Worm (Caenorhabditis elegans) whole organism, young adult: ENCODE results near the gene mat-3.
A peak's percentile ranks its signal among the peaks of the same experiment; 100 is the strongest.

Source experiments
- B0261.1 ChIP-seq: sonication (generic microtip); optimal IDR thresholded peaks from 2 replicates; lab custom pipeline; 2016; ENCODE audit warnings: mild to moderate bottlenecking, missing genetic modification characterization, moderate library complexity, missing compliant biosample characterization
- C06A6.2 ChIP-seq: fragments of 200-800 bp; sonication (Bioruptor generic); conservative IDR thresholded peaks from 2 replicates; pipeline ENCODE4 v1.3.6; 2022; ENCODE audit warnings: missing genetic modification characterization, missing compliant biosample characterization
- C17E4.6 ChIP-seq: fragments of 200-800 bp; sonication (Bioruptor generic); IDR thresholded peaks from 2 replicates; pipeline ENCODE4 v1.3.6; 2022; ENCODE audit warnings: missing genetic modification reagents, missing genetic modification characterization, missing compliant biosample characterization
- D2030.7 ChIP-seq: fragments of 200-800 bp; sonication (Bioruptor generic); IDR thresholded peaks from 2 replicates; pipeline ENCODE4 v1.3.6; 2022; ENCODE audit warnings: missing genetic modification reagents, missing genetic modification characterization, missing compliant biosample characterization
- F10E7.11 ChIP-seq: sonication (generic microtip); optimal IDR thresholded peaks from 2 replicates; lab custom pipeline; 2017; ENCODE audit warnings: mild to moderate bottlenecking, missing genetic modification characterization, moderate library complexity, missing compliant biosample characterization
- F23B12.7 ChIP-seq: sonication (generic microtip); optimal IDR thresholded peaks from 2 replicates; lab custom pipeline; 2017; ENCODE audit warnings: missing genetic modification characterization, mild to moderate bottlenecking, missing compliant biosample characterization, antibody characterized with exemption, moderate library complexity; ENCODE audit not compliant: insufficient read depth
- F52B5.7 ChIP-seq: sonication (generic microtip); optimal IDR thresholded peaks from 2 replicates; lab custom pipeline; 2016; ENCODE audit warnings: mild to moderate bottlenecking, missing genetic modification characterization, missing compliant biosample characterization
- K12H6.12 ChIP-seq: fragments of 200-800 bp; sonication (Bioruptor generic); optimal IDR thresholded peaks from 2 replicates; lab custom pipeline; 2018; ENCODE audit warnings: mild to moderate bottlenecking, missing genetic modification characterization, missing compliant biosample characterization
- Y56A3A.18 ChIP-seq: fragments of 200-800 bp; sonication (Bioruptor generic); IDR thresholded peaks from 2 replicates; pipeline ENCODE4 v1.3.6; 2022; ENCODE audit warnings: missing genetic modification reagents, missing genetic modification characterization, missing compliant biosample characterization
- Y95B8A.8 ChIP-seq: fragments of 200-800 bp; sonication (Bioruptor generic); IDR thresholded peaks from 2 replicates; pipeline ENCODE4 v1.3.6; 2022; ENCODE audit warnings: missing genetic modification reagents, missing genetic modification characterization, missing compliant biosample characterization
- ZK185.1 ChIP-seq: sonication (generic microtip); optimal IDR thresholded peaks from 2 replicates; lab custom pipeline; 2016; ENCODE audit warnings: mild to moderate bottlenecking, missing genetic modification characterization, missing compliant biosample characterization; ENCODE audit not compliant: poor library complexity, severe bottlenecking
- ama-1 ChIP-seq, 3 experiments: fragments of 150-350 bp in 1 of 3; sonication (generic microtip) in 2 of 3; optimal IDR thresholded peaks; 2 replicates each; lab custom pipeline; 2014 to 2018; ENCODE audit warnings: missing biosample characterization in 2 of 3, missing genetic modification characterization in 2 of 3, missing genetic modification reagents in 2 of 3
- attf-3 ChIP-seq: fragments of 200-800 bp; sonication (Bioruptor generic); conservative IDR thresholded peaks from 2 replicates; pipeline ENCODE4 v1.3.6; 2022; ENCODE audit warnings: missing genetic modification reagents, missing genetic modification characterization, missing compliant biosample characterization
- attf-5 ChIP-seq: fragments of 200-800 bp; sonication (Bioruptor generic); optimal IDR thresholded peaks from 2 replicates; lab custom pipeline; 2018; ENCODE audit warnings: mild to moderate bottlenecking, missing genetic modification characterization, missing compliant biosample characterization
- attf-6 ChIP-seq: fragments of 200-800 bp; sonication (Bioruptor generic); IDR thresholded peaks from 2 replicates; pipeline ENCODE4 v1.3.6; 2022; ENCODE audit warnings: missing genetic modification reagents, missing genetic modification characterization, missing compliant biosample characterization
- bed-1 ChIP-seq: fragments of 200-800 bp; sonication (Bioruptor generic); IDR thresholded peaks from 2 replicates; pipeline ENCODE4 v1.3.6; 2022; ENCODE audit warnings: missing genetic modification reagents, missing genetic modification characterization, missing compliant biosample characterization
- bed-2 ChIP-seq: fragments of 200-800 bp; sonication (Bioruptor generic); IDR thresholded peaks from 2 replicates; pipeline ENCODE4 v1.3.6; 2022; ENCODE audit warnings: missing genetic modification reagents, missing genetic modification characterization, missing compliant biosample characterization
- cebp-1 ChIP-seq, 2 experiments: fragments of 200-800 bp in 1 of 2; sonication (Bioruptor generic) in 1 of 2; sonication (generic microtip) in 1 of 2; IDR thresholded peaks in 1 of 2; optimal IDR thresholded peaks in 1 of 2; 2 replicates each; pipeline versions ENCODE4 v1.3.6 to Lab custom; 2017 to 2022; ENCODE audit warnings: missing compliant biosample characterization in 2 of 2, missing genetic modification characterization in 2 of 2, mild to moderate bottlenecking in 1 of 2, missing genetic modification reagents in 1 of 2, moderate library complexity in 1 of 2
- dox-1 ChIP-seq: fragments of 200-800 bp; sonication (Bioruptor generic); IDR thresholded peaks from 2 replicates; pipeline ENCODE4 v1.3.6; 2022; ENCODE audit warnings: missing genetic modification reagents, missing genetic modification characterization, missing compliant biosample characterization
- dpl-1 ChIP-seq: fragments of 150-350 bp; optimal IDR thresholded peaks from 2 replicates; lab custom pipeline; 2014; ENCODE audit warnings: missing biosample characterization, missing genetic modification reagents, missing genetic modification characterization
- egl-44 ChIP-seq: fragments of 200-800 bp; sonication (Bioruptor generic); IDR thresholded peaks from 2 replicates; pipeline ENCODE4 v1.3.6; 2022; ENCODE audit warnings: missing genetic modification reagents, missing genetic modification characterization, missing compliant biosample characterization
- ekl-4 ChIP-seq: fragments of 200-800 bp; sonication (Bioruptor generic); IDR thresholded peaks from 2 replicates; pipeline ENCODE4 v1.3.6; 2022; ENCODE audit warnings: missing genetic modification reagents, missing genetic modification characterization, missing compliant biosample characterization
- him-1 ChIP-seq: sonication (generic microtip); optimal IDR thresholded peaks from 2 replicates; lab custom pipeline; 2016; ENCODE audit warnings: missing genotype, missing genetic modification reagents, missing genetic modification characterization, missing compliant biosample characterization
- hmg-20 ChIP-seq: fragments of 200-800 bp; sonication (Bioruptor generic); IDR thresholded peaks from 2 replicates; pipeline ENCODE4 v1.3.6; 2022; ENCODE audit warnings: missing genetic modification reagents, missing genetic modification characterization, missing compliant biosample characterization
- let-526 ChIP-seq: fragments of 200-800 bp; sonication (Bioruptor generic); IDR thresholded peaks from 2 replicates; pipeline ENCODE4 v1.3.6; 2022; ENCODE audit warnings: missing genetic modification reagents, missing genetic modification characterization, missing compliant biosample characterization
- let-607 ChIP-seq, 2 experiments: fragments of 200-800 bp in 1 of 2; sonication (Bioruptor generic) in 1 of 2; sonication (generic microtip) in 1 of 2; optimal IDR thresholded peaks; 2 replicates each; lab custom pipeline; 2016 to 2018; ENCODE audit warnings: mild to moderate bottlenecking in 2 of 2, missing compliant biosample characterization in 2 of 2, missing genetic modification characterization in 2 of 2, moderate library complexity in 2 of 2, missing genotype in 1 of 2
- lin-26 ChIP-seq: fragments of 200-800 bp; sonication (Bioruptor generic); IDR thresholded peaks from 2 replicates; pipeline ENCODE4 v1.3.6; 2022; ENCODE audit warnings: missing genetic modification reagents, missing genetic modification characterization, missing compliant biosample characterization
- madf-10 ChIP-seq: sonication (generic microtip); optimal IDR thresholded peaks from 2 replicates; lab custom pipeline; 2016; ENCODE audit warnings: mild to moderate bottlenecking, missing genetic modification characterization, missing compliant biosample characterization
- madf-3 ChIP-seq: fragments of 200-800 bp; sonication (Bioruptor generic); IDR thresholded peaks from 2 replicates; pipeline ENCODE4 v1.3.6; 2022; ENCODE audit warnings: missing genetic modification reagents, missing genetic modification characterization, missing compliant biosample characterization
- madf-8 ChIP-seq: fragments of 200-800 bp; sonication (Bioruptor generic); conservative IDR thresholded peaks from 2 replicates; pipeline ENCODE4 v1.3.6; 2022; ENCODE audit warnings: missing genetic modification reagents, missing genetic modification characterization, missing compliant biosample characterization
- mcd-1 ChIP-seq: fragments of 200-800 bp; sonication (Bioruptor generic); IDR thresholded peaks from 2 replicates; pipeline ENCODE4 v1.3.6; 2022; ENCODE audit warnings: missing genetic modification reagents, missing genetic modification characterization, missing compliant biosample characterization
- mxl-1 ChIP-seq: sonication (generic microtip); optimal IDR thresholded peaks from 2 replicates; lab custom pipeline; 2016; ENCODE audit warnings: missing genetic modification characterization, missing compliant biosample characterization
- nfya-2 ChIP-seq: fragments of 200-800 bp; sonication (Bioruptor generic); IDR thresholded peaks from 2 replicates; pipeline ENCODE4 v1.3.6; 2022; ENCODE audit warnings: missing genetic modification reagents, missing genetic modification characterization, missing compliant biosample characterization
- nhr-90 ChIP-seq: sonication (generic microtip); optimal IDR thresholded peaks from 2 replicates; lab custom pipeline; 2016; ENCODE audit warnings: missing genotype, mild to moderate bottlenecking, missing genetic modification characterization, missing compliant biosample characterization
- rcor-1 ChIP-seq: fragments of 200-800 bp; sonication (Bioruptor generic); IDR thresholded peaks from 2 replicates; pipeline ENCODE4 v1.3.6; 2022; ENCODE audit warnings: missing genetic modification reagents, missing genetic modification characterization, missing compliant biosample characterization
- repo-1 ChIP-seq: sonication (generic microtip); optimal IDR thresholded peaks from 2 replicates; lab custom pipeline; 2017; ENCODE audit warnings: mild to moderate bottlenecking, missing genetic modification characterization, missing compliant biosample characterization
- sea-2 ChIP-seq: fragments of 200-800 bp; sonication (Bioruptor generic); IDR thresholded peaks from 2 replicates; pipeline ENCODE4 v1.3.6; 2022; ENCODE audit warnings: missing genetic modification characterization, missing compliant biosample characterization
- snpc-1.3 ChIP-seq: sonication (generic microtip); optimal IDR thresholded peaks from 2 replicates; lab custom pipeline; 2017; ENCODE audit warnings: missing genetic modification characterization, mild to moderate bottlenecking, missing compliant biosample characterization, antibody characterized with exemption, moderate library complexity, missing genotype, missing genetic modification reagents; ENCODE audit not compliant: insufficient read depth
- snpc-3.4 ChIP-seq: sonication (generic microtip); optimal IDR thresholded peaks from 2 replicates; lab custom pipeline; 2017; ENCODE audit warnings: missing genetic modification characterization, mild to moderate bottlenecking, missing compliant biosample characterization, antibody characterized with exemption, moderate library complexity, missing genotype, missing genetic modification reagents
- snpc-4 ChIP-seq, 5 experiments: fragments of 150-350 bp in 1 of 5; sonication (generic microtip) in 4 of 5; optimal IDR thresholded peaks; 2 replicates each; lab custom pipeline; 2014 to 2018; ENCODE audit warnings: missing genetic modification characterization in 5 of 5, missing biosample characterization in 3 of 5, antibody characterized with exemption in 2 of 5, mild to moderate bottlenecking in 2 of 5, missing compliant biosample characterization in 2 of 5, missing genotype in 2 of 5, moderate library complexity in 2 of 5, missing genetic modification reagents in 1 of 5
- somi-1 ChIP-seq: fragments of 200-800 bp; sonication (Bioruptor generic); optimal IDR thresholded peaks from 2 replicates; lab custom pipeline; 2018; ENCODE audit warnings: mild to moderate bottlenecking, missing genetic modification characterization, missing compliant biosample characterization
- tbp1 ChIP-seq: fragments of 200-800 bp; sonication (Bioruptor generic); optimal IDR thresholded peaks from 2 replicates; lab custom pipeline; 2018; ENCODE audit warnings: mild to moderate bottlenecking, missing genetic modification characterization, missing compliant biosample characterization
- ztf-26 ChIP-seq: sonication (generic microtip); optimal IDR thresholded peaks from 2 replicates; lab custom pipeline; 2017; ENCODE audit warnings: missing genetic modification characterization, missing compliant biosample characterization

mat-3 gene

ce11 chrIII:475154-475553 lies at the start of gene mat-3:
TSS of gene mat-3 (plus strand) at chrIII:475454.
- TF ChIP-seq lin-26 = no peak
- no peak for TF ChIP-seq dox-1 (GFP tag; lab: Robert Waterston, UW)
- no peak for TF ChIP-seq ama-1 (optimal IDR thresholded peaks at IDR 0.05; lab: Kevin White, UChicago)
- no peak for TF ChIP-seq ama-1 (GFP tag; optimal IDR thresholded peaks at IDR 0.05; lab: Kevin White, UChicago)
- no peak for TF ChIP-seq C17E4.6 (GFP tag; lab: Robert Waterston, UW)

ce11 chrIII:429038-429437 lies 46.2 kb upstream of the mat-3 start, which contains the start of gene cec-8:
TSS of gene cec-8 (plus strand) at chrIII:429338.
- TF ChIP-seq mcd-1 = no peak
- TF ChIP-seq dpl-1 (GFP tag; lab: Kevin White, UChicago) = no peak
- no peak for TF ChIP-seq repo-1
- no peak for TF ChIP-seq C06A6.2
- no peak for TF ChIP-seq ZK185.1 (tag; lab: Kevin White, UChicago)
- TF ChIP-seq B0261.1 (tag; lab: Kevin White, UChicago) = no peak
- TF ChIP-seq attf-3 (GFP tag; lab: Robert Waterston, UW) = no peak
- TF ChIP-seq madf-10 = no peak
- no peak for TF ChIP-seq D2030.7 (GFP tag; lab: Robert Waterston, UW)
- no peak for TF ChIP-seq F52B5.7 (tag; lab: Kevin White, UChicago)
- TF ChIP-seq mxl-1 = no peak
- no peak for TF ChIP-seq attf-6 (GFP tag; lab: Robert Waterston, UW)
- no peak for TF ChIP-seq let-607 (tag; optimal IDR thresholded peaks at IDR 0.05; lab: Kevin White, UChicago)
- TF ChIP-seq hmg-20 (GFP tag; lab: Robert Waterston, UW) = no peak
- TF ChIP-seq F23B12.7 (tag; lab: Kevin White, UChicago) = no peak
- no peak for TF ChIP-seq him-1 (tag; lab: Kevin White, UChicago)
- no peak for TF ChIP-seq tbp1 (GFP tag; lab: Kevin White, UChicago)

- TF ChIP-seq cebp-1 (GFP tag; IDR thresholded peaks at IDR 0.05; lab: Robert Waterston, UW) (no peak), cebp-1 (tag; optimal IDR thresholded peaks at IDR 0.05; lab: Kevin White, UChicago) (peak; percentile 69), attf-5 (GFP tag; lab: Kevin White, UChicago) (peak; percentile 62), C06A6.2 (0 out of 2 replicates have a peak, but pooled peaks have one; percentile 23), Y95B8A.8 (GFP tag; lab: Robert Waterston, UW) (no peak), Y56A3A.18 (GFP tag; lab: Robert Waterston, UW) (no peak), let-526 (GFP tag; lab: Robert Waterston, UW) (no peak), rcor-1 (GFP tag; lab: Robert Waterston, UW) (0 out of 2 replicates have a peak, but pooled peaks have one; percentile 10), snpc-4 (GFP tag; optimal IDR thresholded peaks at IDR 0.05; lab: Kevin White, UChicago) (no peak), snpc-4 (tag; optimal IDR thresholded peaks at IDR 0.05; lab: Kevin White, UChicago) (no peak), snpc-3.4 (tag; lab: Kevin White, UChicago) (no peak), K12H6.12 (tag; lab: Kevin White, UChicago) (peak; percentile 54), attf-6 (GFP tag; lab: Robert Waterston, UW) (no peak), F10E7.11 (tag; lab: Kevin White, UChicago) (no peak), lin-26 (peak; percentile 27; the same call in 1 of the 2 replicates), ztf-26 (peak; percentile 36), nfya-2 (GFP tag; lab: Robert Waterston, UW) (no peak), nhr-90 (tag; lab: Kevin White, UChicago) (no peak), bed-1 (GFP tag; lab: Robert Waterston, UW) (no peak), madf-3 (GFP tag; lab: Robert Waterston, UW) (no peak), ama-1 (optimal IDR thresholded peaks at IDR 0.05; lab: Kevin White, UChicago) (no peak), ama-1 (GFP tag; optimal IDR thresholded peaks at IDR 0.05; lab: Kevin White, UChicago) (no peak), snpc-1.3 (no peak), egl-44 (peak; percentile 42; the same call in 1 of the 2 replicates), let-607 (tag; optimal IDR thresholded peaks at IDR 0.05; lab: Kevin White, UChicago) (no peak), somi-1 (GFP tag; lab: Kevin White, UChicago) (no peak), bed-2 (no peak), B0261.1 (tag; lab: Kevin White, UChicago) (no peak), madf-8 (no peak), ekl-4 (GFP tag; lab: Robert Waterston, UW) (0 out of 2 replicates have a peak, but pooled peaks have one; percentile 26), sea-2 (GFP tag; lab: Robert Waterston, UW) (no peak)
Measured at ce11 chrIII:432988-433387, 42.3 kb upstream of the mat-3 start.
